Worm (Caenorhabditis elegans) whole organism, L4 larva: Measurements from ENCODE around the gene ZC53.1.

Experiments
- gei-8 ChIP-seq: fragments of 200-800 bp; sonication (Bioruptor generic); optimal IDR thresholded peaks from 2 replicates; lab custom pipeline; 2018; ENCODE audit warnings: mild to moderate bottlenecking, missing genetic modification characterization, missing compliant biosample characterization
- nhr-77 ChIP-seq: fragments of 150-350 bp; optimal IDR thresholded peaks from 2 replicates; lab custom pipeline; 2014; ENCODE audit warnings: missing biosample characterization, missing genetic modification characterization
- rbr-2 ChIP-seq: sonication (generic microtip); optimal IDR thresholded peaks from 2 replicates; lab custom pipeline; 2016; ENCODE audit warnings: missing genotype, missing genetic modification characterization, missing compliant biosample characterization
- sdz-12 ChIP-seq: fragments of 200-800 bp; sonication (Bioruptor generic); optimal IDR thresholded peaks from 2 replicates; lab custom pipeline; 2018; ENCODE audit warnings: mild to moderate bottlenecking, missing genetic modification characterization, missing compliant biosample characterization
- snpc-4 ChIP-seq: fragments of 150-350 bp; optimal IDR thresholded peaks from 2 replicates; lab custom pipeline; 2014; ENCODE audit warnings: missing biosample characterization, missing genetic modification characterization
- zip-11 ChIP-seq: fragments of 200-800 bp; sonication (Bioruptor generic); IDR thresholded peaks from 2 replicates; pipeline ENCODE4 v1.3.6; 2022; ENCODE audit warnings: missing genetic modification characterization, missing compliant biosample characterization
- zip-2 ChIP-seq: fragments of 150-350 bp; optimal IDR thresholded peaks from 2 replicates; lab custom pipeline; 2014; ENCODE audit warnings: missing biosample characterization, missing genetic modification characterization

ce11 chrX:1891887-1892286, 21.3 kb downstream of the ZC53.1 start, which contains the start of gene B0294.3:
- TF ChIP-seq snpc-4 (tag; lab: Kevin White, UChicago) (no peak), gei-8 (GFP tag; lab: Kevin White, UChicago) (no peak), zip-11 (GFP tag; lab: Robert Waterston, UW) (no peak), nhr-77 (tag; lab: Kevin White, UChicago) (no peak), sdz-12 (GFP tag; lab: Kevin White, UChicago) (no peak), zip-2 (no peak), rbr-2 (tag; lab: Kevin White, UChicago) (no peak)
